Fruit fly (Drosophila melanogaster) whole organism, embryonic: ENCODE measurements around the gene CG5715.

Experiments used
- Bdp1 ChIP-seq: fragments of 200-800 bp; sonication (Bioruptor generic); optimal IDR thresholded peaks from 3 replicates; lab custom pipeline; 2016; ENCODE audit warnings: missing biosample characterization, missing genetic modification characterization
- Blimp-1 ChIP-seq: fragments of 200-800 bp; sonication (Bioruptor generic); optimal IDR thresholded peaks from 3 replicates; lab custom pipeline; 2018; ENCODE audit warnings: missing biosample characterization, missing genetic modification characterization, mild to moderate bottlenecking, moderate library complexity, missing genetic modification reagents
- CG10209 ChIP-seq: fragments of 200-800 bp; sonication (Bioruptor generic); optimal IDR thresholded peaks from 3 replicates; lab custom pipeline; 2017; ENCODE audit warnings: missing biosample characterization, mild to moderate bottlenecking, missing genetic modification characterization, missing genetic modification reagents
- CG10366 ChIP-seq: fragments of 200-800 bp; sonication (Bioruptor generic); IDR thresholded peaks from 2 replicates; pipeline ENCODE4 v1.3.6; 2022; ENCODE audit warnings: missing biosample characterization, missing genetic modification characterization
- CG10543 ChIP-seq: fragments of 200-800 bp; sonication (Bioruptor generic); optimal IDR thresholded peaks from 3 replicates; lab custom pipeline; 2017; ENCODE audit warnings: missing biosample characterization, mild to moderate bottlenecking, missing genetic modification characterization, moderate library complexity
- CG10565 ChIP-seq: fragments of 200-800 bp; sonication (Bioruptor generic); optimal IDR thresholded peaks from 3 replicates; lab custom pipeline; 2016; ENCODE audit warnings: missing biosample characterization, mild to moderate bottlenecking, missing genetic modification characterization
- CG12769 ChIP-seq: fragments of 200-800 bp; sonication (Bioruptor generic); optimal IDR thresholded peaks from 2 replicates; lab custom pipeline; 2019; ENCODE audit warnings: missing biosample characterization, mild to moderate bottlenecking, missing genetic modification characterization, moderate library complexity
- CG12942 ChIP-seq: fragments of 200-800 bp; sonication (Bioruptor generic); optimal IDR thresholded peaks from 3 replicates; lab custom pipeline; 2016; ENCODE audit warnings: missing biosample characterization, missing genetic modification characterization
- CG14710 ChIP-seq: fragments of 200-800 bp; sonication (Bioruptor generic); optimal IDR thresholded peaks from 3 replicates; lab custom pipeline; 2019; ENCODE audit warnings: missing biosample characterization, mild to moderate bottlenecking, missing genetic modification characterization, moderate library complexity
- CG15073 ChIP-seq: fragments of 200-800 bp; sonication (Bioruptor generic); optimal IDR thresholded peaks from 2 replicates; lab custom pipeline; 2016; ENCODE audit warnings: missing biosample characterization, missing genetic modification characterization
- CG1832 ChIP-seq: fragments of 200-800 bp; sonication (Bioruptor generic); optimal IDR thresholded peaks from 2 replicates; lab custom pipeline; 2017; ENCODE audit warnings: missing biosample characterization, mild to moderate bottlenecking, missing genetic modification characterization, inconsistent platforms
- CG18764 ChIP-seq: fragments of 200-800 bp; sonication (Bioruptor generic); optimal IDR thresholded peaks from 3 replicates; lab custom pipeline; 2016; ENCODE audit warnings: missing biosample characterization, missing genetic modification characterization
- CG30403 ChIP-seq: fragments of 200-800 bp; sonication (Bioruptor generic); optimal IDR thresholded peaks from 3 replicates; lab custom pipeline; 2016; ENCODE audit warnings: missing biosample characterization, missing genetic modification characterization
- CG3163 ChIP-seq: fragments of 200-800 bp; sonication (Bioruptor generic); optimal IDR thresholded peaks from 3 replicates; lab custom pipeline; 2016; ENCODE audit warnings: missing biosample characterization, missing genetic modification characterization
- CG3281 ChIP-seq: fragments of 200-800 bp; sonication (Bioruptor generic); optimal IDR thresholded peaks from 3 replicates; lab custom pipeline; 2017; ENCODE audit warnings: missing biosample characterization, mild to moderate bottlenecking, missing genetic modification characterization
- CG33557 ChIP-seq: fragments of 200-800 bp; sonication (Bioruptor generic); optimal IDR thresholded peaks from 2 replicates; lab custom pipeline; 2019; ENCODE audit warnings: missing biosample characterization, mild to moderate bottlenecking, missing genetic modification characterization, moderate library complexity
- CG34224 ChIP-seq: fragments of 200-800 bp; sonication (Bioruptor generic); IDR thresholded peaks from 3 replicates; pipeline ENCODE4 v1.3.6; 2022; ENCODE audit warnings: missing biosample characterization, missing genetic modification characterization; ENCODE audit not compliant: partially characterized antibody
- CG4707 ChIP-seq: fragments of 200-800 bp; sonication (Bioruptor generic); optimal IDR thresholded peaks from 2 replicates; lab custom pipeline; 2018; ENCODE audit warnings: missing biosample characterization, mild to moderate bottlenecking, missing genetic modification characterization, moderate library complexity
- CG5180 ChIP-seq: fragments of 200-800 bp; sonication (Bioruptor generic); optimal IDR thresholded peaks from 3 replicates; lab custom pipeline; 2017; ENCODE audit warnings: missing biosample characterization, missing genetic modification characterization, mild to moderate bottlenecking, moderate library complexity, missing genetic modification reagents
- CG5953 ChIP-seq: fragments of 200-800 bp; sonication (Bioruptor generic); IDR thresholded peaks from 2 replicates; pipeline ENCODE4 v1.3.6; 2022; ENCODE audit warnings: missing biosample characterization, missing genetic modification characterization
- CG6765 ChIP-seq: fragments of 200-800 bp; sonication (Bioruptor generic); optimal IDR thresholded peaks from 3 replicates; lab custom pipeline; 2017; ENCODE audit warnings: missing biosample characterization, mild to moderate bottlenecking, missing genetic modification characterization
- CG8089 ChIP-seq: fragments of 200-800 bp; sonication (Bioruptor generic); optimal IDR thresholded peaks from 3 replicates; lab custom pipeline; 2016; ENCODE audit warnings: missing biosample characterization, missing genetic modification characterization
- CG9876 ChIP-seq: fragments of 200-800 bp; sonication (Bioruptor generic); optimal IDR thresholded peaks from 2 replicates; lab custom pipeline; 2016; ENCODE audit warnings: missing biosample characterization, missing genetic modification characterization
- D19A ChIP-seq: fragments of 200-800 bp; optimal IDR thresholded peaks from 3 replicates; lab custom pipeline; 2019; ENCODE audit warnings: missing biosample characterization, mild to moderate bottlenecking, missing genetic modification characterization, moderate library complexity
- D19B ChIP-seq: fragments of 200-800 bp; sonication (Bioruptor generic); optimal IDR thresholded peaks from 2 replicates; lab custom pipeline; 2017; ENCODE audit warnings: missing biosample characterization, mild to moderate bottlenecking, missing genetic modification characterization
- Dbx ChIP-seq: fragments of 200-800 bp; sonication (Bioruptor generic); IDR thresholded peaks from 3 replicates; pipeline ENCODE4 v1.3.6; 2022; ENCODE audit warnings: missing biosample characterization, missing genetic modification characterization
- Hand ChIP-seq: fragments of 200-800 bp; sonication (Bioruptor generic); optimal IDR thresholded peaks from 2 replicates; lab custom pipeline; 2017; ENCODE audit warnings: mild to moderate bottlenecking, missing biosample characterization, missing genetic modification reagents, missing genetic modification characterization
- Hr78 ChIP-seq, 2 experiments: fragments of 200-800 bp in 1 of 2; fragments of >200 bp in 1 of 2; sonication (Bioruptor generic) in 1 of 2; optimal IDR thresholded peaks; 2 replicates each; lab custom pipeline; 2017 to 2019; ENCODE audit warnings: missing biosample characterization in 2 of 2, missing genetic modification characterization in 2 of 2, mild to moderate bottlenecking in 1 of 2, moderate library complexity in 1 of 2
- Lpt ChIP-seq: fragments of >200 bp; optimal IDR thresholded peaks from 2 replicates; lab custom pipeline; 2018; ENCODE audit warnings: missing biosample characterization, missing genetic modification characterization
- MBD-R2 ChIP-seq: fragments of 200-800 bp; sonication (Bioruptor generic); IDR thresholded peaks from 2 replicates; pipeline ENCODE4 v1.3.6; 2022; ENCODE audit warnings: missing biosample characterization, missing genetic modification characterization
- Max ChIP-seq: fragments of 200-800 bp; sonication (Bioruptor generic); optimal IDR thresholded peaks from 2 replicates; lab custom pipeline; 2016; ENCODE audit warnings: missing biosample characterization, mild to moderate bottlenecking, missing genetic modification characterization
- Mes4 ChIP-seq: fragments of 200-800 bp; sonication (Bioruptor generic); optimal IDR thresholded peaks from 2 replicates; lab custom pipeline; 2016; ENCODE audit warnings: missing biosample characterization, missing genetic modification characterization
- Neu2 ChIP-seq: fragments of 200-800 bp; sonication (Bioruptor generic); optimal IDR thresholded peaks from 3 replicates; lab custom pipeline; 2016; ENCODE audit warnings: missing biosample characterization, missing genetic modification characterization, borderline replicate concordance
- Six4 ChIP-seq: fragments of 200-800 bp; sonication (Bioruptor generic); optimal IDR thresholded peaks from 2 replicates; lab custom pipeline; 2016; ENCODE audit warnings: missing biosample characterization, missing genetic modification characterization
- Sry-β ChIP-seq: fragments of 200-800 bp; sonication (Bioruptor generic); optimal IDR thresholded peaks from 2 replicates; lab custom pipeline; 2018; ENCODE audit warnings: missing biosample characterization, mild to moderate bottlenecking, missing genetic modification characterization, moderate library complexity
- Sry-δ ChIP-seq: fragments of 200-800 bp; sonication (Bioruptor generic); optimal IDR thresholded peaks from 2 replicates; lab custom pipeline; 2016; ENCODE audit warnings: missing biosample characterization, missing genetic modification characterization
- TFAM ChIP-seq: fragments of 200-800 bp; sonication (Bioruptor generic); optimal IDR thresholded peaks from 2 replicates; lab custom pipeline; 2017; ENCODE audit warnings: missing biosample characterization, missing genetic modification characterization, inconsistent platforms
- ase ChIP-seq: fragments of 200-800 bp; sonication (Bioruptor generic); IDR thresholded peaks from 3 replicates; pipeline ENCODE4 v1.3.6; 2022; ENCODE audit warnings: missing biosample characterization, missing genetic modification characterization
- chn ChIP-seq: fragments of 200-800 bp; sonication (Bioruptor generic); optimal IDR thresholded peaks from 2 replicates; lab custom pipeline; 2016; ENCODE audit warnings: missing biosample characterization, missing genetic modification characterization
- ci ChIP-seq: fragments of 200-800 bp; sonication (Bioruptor generic); IDR thresholded peaks from 3 replicates; pipeline ENCODE4 v1.3.6; 2022; ENCODE audit warnings: missing biosample characterization, missing genetic modification characterization
- exex ChIP-seq: fragments of 200-800 bp; sonication (Bioruptor generic); optimal IDR thresholded peaks from 4 replicates; lab custom pipeline; 2018; ENCODE audit warnings: missing biosample characterization, mild to moderate bottlenecking, missing genetic modification characterization, moderate library complexity
- gfzf ChIP-seq: fragments of 200-800 bp; sonication (Bioruptor generic); optimal IDR thresholded peaks from 2 replicates; lab custom pipeline; 2016; ENCODE audit warnings: missing biosample characterization, mild to moderate bottlenecking, missing genetic modification characterization, moderate library complexity
- grau ChIP-seq: fragments of 200-800 bp; optimal IDR thresholded peaks from 3 replicates; lab custom pipeline; 2019; ENCODE audit warnings: missing biosample characterization, mild to moderate bottlenecking, missing genetic modification characterization, moderate library complexity
- grn ChIP-seq: fragments of 200-800 bp; sonication (Bioruptor generic); optimal IDR thresholded peaks from 3 replicates; lab custom pipeline; 2017; ENCODE audit warnings: missing biosample characterization, missing genetic modification characterization
- h ChIP-seq: fragments of >200 bp; optimal IDR thresholded peaks from 2 replicates; lab custom pipeline; 2017
- onecut ChIP-seq: fragments of 200-800 bp; sonication (Bioruptor generic); IDR thresholded peaks from 2 replicates; pipeline ENCODE4 v1.3.6; 2022; ENCODE audit warnings: missing biosample characterization, missing genetic modification characterization
- org-1 ChIP-seq: fragments of 200-800 bp; sonication (Bioruptor generic); optimal IDR thresholded peaks from 2 replicates; lab custom pipeline; 2017; ENCODE audit warnings: missing biosample characterization, missing genetic modification characterization
- ro ChIP-seq: fragments of 200-800 bp; sonication (Bioruptor generic); IDR thresholded peaks from 2 replicates; pipeline ENCODE4 v1.3.6; 2022; ENCODE audit warnings: missing biosample characterization, missing genetic modification characterization
- sqz ChIP-seq: fragments of 200-800 bp; sonication (Bioruptor generic); optimal IDR thresholded peaks from 3 replicates; lab custom pipeline; 2018; ENCODE audit warnings: missing biosample characterization, mild to moderate bottlenecking, missing genetic modification characterization

The CG5715 gene

DNA sequence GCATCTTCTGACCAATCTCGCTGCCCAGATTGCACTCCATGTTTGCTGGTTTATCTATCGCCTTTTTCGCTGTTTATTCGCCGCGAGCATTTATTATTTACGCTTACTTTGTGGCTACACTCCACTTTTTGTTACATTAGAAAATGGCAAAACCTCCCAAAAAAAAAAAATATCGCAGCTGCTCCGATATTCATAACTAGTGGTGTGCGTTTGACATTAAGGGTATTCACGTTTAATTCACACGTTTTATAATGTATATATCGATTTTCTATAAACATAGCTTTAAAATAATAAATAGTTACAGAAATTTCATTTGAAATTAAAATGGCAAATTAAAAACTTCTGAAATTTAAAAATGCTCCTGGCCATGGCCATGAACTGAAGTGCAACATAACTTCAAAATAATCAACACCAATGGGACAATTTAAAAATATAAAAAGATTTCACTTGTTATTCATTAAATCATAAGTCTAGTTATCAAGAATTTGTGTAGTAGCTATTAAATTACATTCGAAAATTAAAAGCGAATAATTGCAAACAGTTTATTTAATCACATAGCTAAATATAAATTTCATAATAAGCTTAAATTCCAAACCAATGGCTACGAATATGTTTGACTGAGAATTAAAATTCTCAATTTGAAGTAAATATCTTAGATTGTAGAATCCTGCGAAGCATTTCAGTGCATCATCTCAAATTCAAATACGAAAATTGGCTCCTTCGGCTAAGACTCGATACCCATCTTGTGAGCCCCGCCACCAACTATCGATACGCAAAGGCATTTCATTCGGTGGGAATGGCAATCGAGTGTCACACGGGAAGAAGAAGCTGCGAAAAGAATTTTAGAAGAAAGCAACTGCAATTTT, 24.3 kb upstream of the CG5715 start, which contains the start of the genes Nab2 and BRWD3 (continued):
- no peak for TF ChIP-seq CG3281 (GFP tag; lab: Kevin White, UChicago)
- peak; percentile 19; the same call in 1 of the 3 replicates for TF ChIP-seq Dbx (GFP tag; lab: Robert Waterston, UW)
- TF ChIP-seq CG10543 (GFP tag; lab: Kevin White, UChicago): peak; percentile 38
- no peak for TF ChIP-seq CG5953 (GFP tag; lab: Robert Waterston, UW)
- TF ChIP-seq Blimp-1: no peak
- no peak for TF ChIP-seq Neu2 (GFP tag; lab: Kevin White, UChicago)
- no peak for TF ChIP-seq exex (tag; lab: Kevin White, UChicago)
- TF ChIP-seq CG4707 (GFP tag; lab: Kevin White, UChicago): no peak
- TF ChIP-seq ro: 0 out of 2 replicates have a peak, but pooled peaks have one; percentile 13
- TF ChIP-seq CG10209 (GFP tag; lab: Kevin White, UChicago): no peak
- TF ChIP-seq CG9876 (GFP tag; lab: Kevin White, UChicago): no peak
- peak; percentile 78 for TF ChIP-seq Sry-δ
- TF ChIP-seq grau (tag; lab: Kevin White, UChicago): no peak
- peak; percentile 56 for TF ChIP-seq Sry-β (GFP tag; lab: Kevin White, UChicago)
- no peak for TF ChIP-seq Lpt (GFP tag; lab: Kevin White, UChicago)
- no peak for TF ChIP-seq CG1832 (GFP tag; lab: Kevin White, UChicago)
- no peak for TF ChIP-seq Hand
- TF ChIP-seq Six4 (GFP tag; lab: Kevin White, UChicago): no peak
- peak; percentile 45 for TF ChIP-seq Max (GFP tag; lab: Kevin White, UChicago)
- no peak for TF ChIP-seq CG10565 (GFP tag; lab: Kevin White, UChicago)
- TF ChIP-seq D19B (GFP tag; lab: Kevin White, UChicago): no peak
- TF ChIP-seq CG6765 (GFP tag; lab: Kevin White, UChicago): no peak
- TF ChIP-seq D19A (tag; lab: Kevin White, UChicago): no peak
- TF ChIP-seq CG30403: peak; percentile 73
- TF ChIP-seq chn (GFP tag; lab: Kevin White, UChicago): no peak
- peak; percentile 67 for TF ChIP-seq MBD-R2
- TF ChIP-seq CG3163 (GFP tag; lab: Kevin White, UChicago): no peak
- TF ChIP-seq sqz (GFP tag; lab: Kevin White, UChicago): peak; percentile 50
- peak; percentile 55; the same call in 1 of the 3 replicates for TF ChIP-seq ci (GFP tag; lab: Robert Waterston, UW)
- TF ChIP-seq Bdp1 (GFP tag; lab: Kevin White, UChicago): no peak
- no peak for TF ChIP-seq CG18764 (GFP tag; lab: Kevin White, UChicago)
- TF ChIP-seq CG15073 (GFP tag; lab: Kevin White, UChicago): no peak
- peak; percentile 39; the same call in 1 of the 3 replicates for TF ChIP-seq ase
- no peak for TF ChIP-seq CG33557 (GFP tag; lab: Kevin White, UChicago)
- no peak for TF ChIP-seq Mes4 (GFP tag; lab: Kevin White, UChicago)
- no peak for TF ChIP-seq org-1 (GFP tag; lab: Kevin White, UChicago)
- no peak for TF ChIP-seq CG10366 (GFP tag; lab: Robert Waterston, UW)
- no peak for TF ChIP-seq gfzf (GFP tag; lab: Kevin White, UChicago)
- TF ChIP-seq CG8089 (GFP tag; lab: Kevin White, UChicago): no peak
- peak; percentile 26; the same call in 2 of the 3 replicates for TF ChIP-seq CG34224 (GFP tag; lab: Robert Waterston, UW)
- TF ChIP-seq CG12769 (tag; lab: Kevin White, UChicago): no peak
- TF ChIP-seq CG12942: no peak
- no peak for TF ChIP-seq Hr78 (GFP tag; optimal IDR thresholded peaks at IDR 0.05; lab: Kevin White, UChicago)
- TF ChIP-seq grn (GFP tag; lab: Kevin White, UChicago): no peak
- TF ChIP-seq CG5180 (GFP tag; lab: Kevin White, UChicago): no peak
- no peak for TF ChIP-seq TFAM (GFP tag; lab: Kevin White, UChicago)
- TF ChIP-seq CG14710: peak; percentile 64
- no peak for TF ChIP-seq h
- TF ChIP-seq onecut (GFP tag; lab: Robert Waterston, UW): peak; percentile 79
